Fruit fly (Drosophila melanogaster): ENCODE results near the gene mip130.

The mip130 gene

DNA sequence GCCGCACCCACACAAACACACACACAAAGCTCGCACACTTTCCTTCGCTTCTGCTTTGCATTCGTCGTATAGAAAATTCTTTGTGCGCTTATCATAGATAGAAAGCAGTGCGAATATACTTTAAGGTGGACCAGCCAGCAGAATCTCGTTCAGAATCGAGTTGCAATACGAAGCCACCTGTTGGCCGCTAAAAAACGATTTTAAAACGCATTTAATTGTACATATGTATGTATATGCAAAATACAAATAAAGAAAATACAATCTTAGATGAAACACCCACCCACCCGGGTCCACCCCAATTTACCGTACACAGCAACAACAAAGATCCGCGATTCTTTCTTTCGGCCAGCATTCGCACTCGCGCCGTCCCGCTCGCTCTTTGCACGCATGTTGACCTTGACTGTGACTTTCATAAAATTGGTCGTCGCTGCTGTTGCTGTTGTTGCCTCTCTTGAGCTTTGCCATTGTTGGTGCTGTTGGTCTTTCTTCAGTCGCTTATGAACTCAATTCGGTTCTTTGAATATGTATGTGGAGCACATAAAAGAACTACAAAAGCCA, 40.5 kb downstream of the mip130 start (continued):
- TF ChIP-seq Hr3 (GFP tag; optimal IDR thresholded peaks at IDR 0.05) (no peak), otp (GFP tag; IDR thresholded peaks at IDR 0.05) (no peak), cg (GFP tag; optimal IDR thresholded peaks at IDR 0.05) (no peak), knrl (GFP tag; IDR thresholded peaks at IDR 0.05; ENCODE audit: partially characterized antibody) (no peak), rib (GFP tag; IDR thresholded peaks at IDR 0.05) (peak; percentile 72; the same call in 1 of the 2 replicates), CG4424 (GFP tag; optimal IDR thresholded peaks at IDR 0.05) (peak; percentile 11), CG7556 (GFP tag; optimal IDR thresholded peaks at IDR 0.05) (peak; percentile 27), ssp (GFP tag; IDR thresholded peaks at IDR 0.05) (no peak), Bdp1 (GFP tag; optimal IDR thresholded peaks at IDR 0.05) (no peak), lmd (GFP tag; IDR thresholded peaks at IDR 0.05) (peak; percentile 55; the same call in 1 of the 2 replicates), Ptx1 (GFP tag; IDR thresholded peaks at IDR 0.05) (peak; percentile 42; the same call in 1 of the 2 replicates), CG12236 (GFP tag; optimal IDR thresholded peaks at IDR 0.05) (no peak), CG12155 (GFP tag; optimal IDR thresholded peaks at IDR 0.05) (peak; percentile 59), fru (optimal IDR thresholded peaks at IDR 0.05) (no peak), Sin3A (optimal IDR thresholded peaks at IDR 0.05) (no peak), CG43689 (GFP tag; IDR thresholded peaks at IDR 0.05) (no peak), CG18619 (GFP tag; optimal IDR thresholded peaks at IDR 0.05) (peak; percentile 58), CG10979 (tag; optimal IDR thresholded peaks at IDR 0.05) (no peak), Deaf1 (tag; optimal IDR thresholded peaks at IDR 0.05) (no peak), Abd-B (GFP tag; optimal IDR thresholded peaks at IDR 0.05) (no peak), CG13894 (tag; optimal IDR thresholded peaks at IDR 0.05) (no peak), CG10543 (GFP tag; optimal IDR thresholded peaks at IDR 0.05) (peak; percentile 32), GATAe (GFP tag; conservative IDR thresholded peaks at IDR 0.05) (no peak), Trl (optimal IDR thresholded peaks at IDR 0.05) (peak in 1 of 2 experiments; percentile 8), Trl (GFP tag; optimal IDR thresholded peaks at IDR 0.05) (no peak), gfzf (GFP tag; optimal IDR thresholded peaks at IDR 0.05) (no peak), Dref (GFP tag; IDR thresholded peaks at IDR 0.05) (no peak), CG13624 (GFP tag; optimal IDR thresholded peaks at IDR 0.05) (peak; percentile 32), crp (GFP tag; optimal IDR thresholded peaks at IDR 0.05) (no peak), ems (GFP tag; optimal IDR thresholded peaks at IDR 0.05) (no peak), CG18764 (GFP tag; optimal IDR thresholded peaks at IDR 0.05) (no peak), CG3407 (GFP tag; optimal IDR thresholded peaks at IDR 0.05) (no peak), dm (GFP tag; optimal IDR thresholded peaks at IDR 0.05) (no peak), Dll (GFP tag; IDR thresholded peaks at IDR 0.05; ENCODE audit: partially characterized antibody) (no peak), seq (GFP tag; IDR thresholded peaks at IDR 0.05) (no peak), MBD-R2 (GFP tag; IDR thresholded peaks at IDR 0.05) (peak; percentile 44; the same call in 1 of the 2 replicates), gt (GFP tag; IDR thresholded peaks at IDR 0.05) (no peak), CG8388 (GFP tag; optimal IDR thresholded peaks at IDR 0.05) (no peak), YL-1 (GFP tag; optimal IDR thresholded peaks at IDR 0.05) (no peak), CG2129 (GFP tag; IDR thresholded peaks at IDR 0.05; ENCODE audit: partially characterized antibody) (no peak), Nf-YA (GFP tag; IDR thresholded peaks at IDR 0.05) (no peak), H15 (GFP tag; IDR thresholded peaks at IDR 0.05) (no peak), bowl (GFP tag; IDR thresholded peaks at IDR 0.05) (no peak), lbe (GFP tag; optimal IDR thresholded peaks at IDR 0.05) (peak; percentile 80), CG4854 (GFP tag; optimal IDR thresholded peaks at IDR 0.05) (no peak), eve (GFP tag; optimal IDR thresholded peaks at IDR 0.05) (no peak), CG2199 (GFP tag; IDR thresholded peaks at IDR 0.05) (no peak), Drgx (GFP tag; IDR thresholded peaks at IDR 0.05) (peak; percentile 96), CG6654 (GFP tag; optimal IDR thresholded peaks at IDR 0.05) (peak; percentile 33), CG13775 (GFP tag; optimal IDR thresholded peaks at IDR 0.05) (peak; percentile 52), CG34422 (GFP tag; IDR thresholded peaks at IDR 0.05) (no peak), CG34224 (GFP tag; IDR thresholded peaks at IDR 0.05; ENCODE audit: partially characterized antibody) (no peak)
